Worm (Caenorhabditis elegans): ENCODE results near the gene hlh-3.

hlh-3 gene

DNA sequence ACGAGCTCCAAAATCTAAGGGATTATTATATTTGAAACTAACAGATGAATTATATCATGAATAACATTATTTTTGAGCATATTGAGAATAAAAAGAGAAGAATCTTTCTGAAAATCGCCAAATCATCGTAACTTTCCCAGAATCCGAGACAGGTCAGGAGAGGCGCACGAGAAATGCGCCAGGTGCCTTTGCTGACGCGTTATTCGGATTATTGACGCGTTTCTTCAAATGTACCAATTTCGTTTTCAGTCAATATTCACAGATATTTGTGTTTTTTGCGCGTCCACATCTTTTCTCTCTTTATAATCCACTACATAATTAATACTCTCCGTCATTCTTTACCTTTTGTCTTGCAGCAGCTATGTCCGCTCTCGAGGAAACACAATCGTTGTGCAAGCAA is 12.6 kb downstream of the hlh-3 start, which contains the start of gene T24H10.1 (continued):
- TF ChIP-seq attf-5 (GFP tag; optimal IDR thresholded peaks at IDR 0.05), result peak; percentile 28
- peak; percentile 66; the same call in 1 of the 2 replicates for TF ChIP-seq attf-3 (GFP tag; conservative IDR thresholded peaks at IDR 0.05)
- peak; percentile 51 for TF ChIP-seq efl-1 (GFP tag; optimal IDR thresholded peaks at IDR 0.05)
- TF ChIP-seq dpl-1 (GFP tag; optimal IDR thresholded peaks at IDR 0.05), result peak; percentile 48
- TF ChIP-seq F23B12.7 (tag; optimal IDR thresholded peaks at IDR 0.05; ENCODE audit: insufficient read depth), result peak; percentile 13
- TF ChIP-seq ceh-27 (GFP tag; optimal IDR thresholded peaks at IDR 0.05), result peak; percentile 17
- TF ChIP-seq nfyb-1 (GFP tag; IDR thresholded peaks at IDR 0.05), result peak; percentile 64; the same call in 1 of the 2 replicates
- peak; percentile 34 for TF ChIP-seq him-1 (tag; optimal IDR thresholded peaks at IDR 0.05)
- TF ChIP-seq snpc-3.4 (tag; optimal IDR thresholded peaks at IDR 0.05), result peak; percentile 10
- no peak for TF ChIP-seq ceh-58 (GFP tag; IDR thresholded peaks at IDR 0.05)
- TF ChIP-seq K11D2.4 (GFP tag; IDR thresholded peaks at IDR 0.05), result 0 out of 2 replicates have a peak, but pooled peaks have one; percentile 14
- no peak for TF ChIP-seq cebp-1 (GFP tag; IDR thresholded peaks at IDR 0.05)
- peak; percentile 69 for TF ChIP-seq cebp-1 (tag; optimal IDR thresholded peaks at IDR 0.05)
- peak; percentile 80 for TF ChIP-seq ekl-4 (GFP tag; IDR thresholded peaks at IDR 0.05)
- no peak for TF ChIP-seq hmg-20 (GFP tag; IDR thresholded peaks at IDR 0.05)
- TF ChIP-seq lin-35 (GFP tag; optimal IDR thresholded peaks at IDR 0.05), result peak in 1 of 3 experiments; percentile 67
- peak; percentile 46 for TF ChIP-seq hmg-1.2 (GFP tag; IDR thresholded peaks at IDR 0.05)
- TF ChIP-seq lag-1 (GFP tag; IDR thresholded peaks at IDR 0.05), result no peak
- TF ChIP-seq madf-3 (GFP tag; IDR thresholded peaks at IDR 0.05), result 0 out of 2 replicates have a peak, but pooled peaks have one; percentile 39
- TF ChIP-seq repo-1 (tag; optimal IDR thresholded peaks at IDR 0.05), result peak; percentile 20
- peak; percentile 61; the same call in 1 of the 2 replicates for TF ChIP-seq Y56A3A.18 (GFP tag; IDR thresholded peaks at IDR 0.05)
- TF ChIP-seq ztf-18 (tag; optimal IDR thresholded peaks at IDR 0.05), result peak; percentile 97
- 0 out of 2 replicates have a peak, but pooled peaks have one; percentile 52 for TF ChIP-seq Y53G8AR.9 (GFP tag; conservative IDR thresholded peaks at IDR 0.05)
- peak; percentile 77 for TF ChIP-seq B0336.3 (GFP tag; IDR thresholded peaks at IDR 0.05)
- no peak for TF ChIP-seq madf-10 (tag; optimal IDR thresholded peaks at IDR 0.05)
- TF ChIP-seq die-1 (tag; optimal IDR thresholded peaks at IDR 0.05), result no peak
- TF ChIP-seq rec-8 (tag; optimal IDR thresholded peaks at IDR 0.05), result no peak
- TF ChIP-seq ztf-3 (GFP tag; optimal IDR thresholded peaks at IDR 0.05), result no peak
- no peak for TF ChIP-seq fkh-3 (tag; optimal IDR thresholded peaks at IDR 0.05)
- peak; percentile 19 for TF ChIP-seq tlf-1 (GFP tag; optimal IDR thresholded peaks at IDR 0.05)
- TF ChIP-seq C17E4.6 (GFP tag; IDR thresholded peaks at IDR 0.05), result no peak
- TF ChIP-seq somi-1 (GFP tag; optimal IDR thresholded peaks at IDR 0.05), result no peak
- TF ChIP-seq let-526 (GFP tag; IDR thresholded peaks at IDR 0.05), result no peak
- TF ChIP-seq xnd-1 (tag; optimal IDR thresholded peaks at IDR 0.05), result peak; percentile 41
- TF ChIP-seq mcd-1 (GFP tag; IDR thresholded peaks at IDR 0.05), result peak; percentile 84
- TF ChIP-seq lin-54 (GFP tag; optimal IDR thresholded peaks at IDR 0.05), result peak; percentile 71
- TF ChIP-seq lin-40 (tag; optimal IDR thresholded peaks at IDR 0.05), result peak; percentile 78
- TF ChIP-seq madf-8 (GFP tag; conservative IDR thresholded peaks at IDR 0.05), result 0 out of 2 replicates have a peak, but pooled peaks have one; percentile 16
- peak; percentile 68 for TF ChIP-seq ZK185.1 (tag; optimal IDR thresholded peaks at IDR 0.05; ENCODE audit: poor library complexity, severe bottlenecking)
- TF ChIP-seq tbp1 (GFP tag; optimal IDR thresholded peaks at IDR 0.05), result peak; percentile 31
